Worm (Caenorhabditis elegans): ENCODE measurements around the gene acbp-7.

DNA sequence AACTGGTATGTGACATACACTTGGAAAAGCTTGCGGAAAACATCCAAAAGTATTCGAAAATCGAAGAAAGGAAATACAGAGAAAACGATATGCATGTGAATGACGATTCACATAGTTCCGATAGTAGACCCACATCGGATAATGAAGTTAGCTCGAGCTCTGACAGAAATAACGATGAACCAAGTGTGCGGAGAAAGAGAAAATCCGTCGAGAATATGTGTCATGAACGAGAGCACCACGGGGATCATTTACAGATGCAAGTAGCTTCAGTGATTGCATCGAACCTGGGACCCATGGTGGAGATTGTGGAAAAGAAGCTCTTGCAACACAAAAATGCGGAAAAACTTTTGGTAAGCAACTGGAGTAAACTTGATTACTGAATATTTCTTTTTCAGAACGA is 19.5 kb downstream of the acbp-7 start:
- no peak for TF ChIP-seq ets-7 (tag; optimal IDR thresholded peaks at IDR 0.05)
- TF ChIP-seq ama-1 (optimal IDR thresholded peaks at IDR 0.05), result no peak

Data from whole organism, early embryonic.